Fruit fly (Drosophila melanogaster): ENCODE results near the gene CG15638.

- TF ChIP-seq Myc (optimal IDR thresholded peaks at IDR 0.05) (no peak), pan (optimal IDR thresholded peaks at IDR 0.05) (no peak), h (GFP tag; optimal IDR thresholded peaks at IDR 0.05) (no peak), Dif (GFP tag; optimal IDR thresholded peaks at IDR 0.05; ENCODE audit: partially characterized antibody) (no peak), Hr78 (GFP tag; optimal IDR thresholded peaks at IDR 0.05) (no peak), dmrt93B (GFP tag; optimal IDR thresholded peaks at IDR 0.05) (no peak), dl (GFP tag; optimal IDR thresholded peaks at IDR 0.05; ENCODE audit: insufficient read depth in 1 of 2, partially characterized antibody in 2 of 2) (no peak), Hnf4 (GFP tag; optimal IDR thresholded peaks at IDR 0.05) (no peak), fru (GFP tag; optimal IDR thresholded peaks at IDR 0.05) (no peak), N (GFP tag; optimal IDR thresholded peaks at IDR 0.05) (no peak)
Measured at dm6 chr2L:13540704-13541103, 5.1 kb upstream of the CG15638 start, which contains the start of gene CG16852.
